Fruit fly (Drosophila melanogaster) whole organism, pupa: Measurements from ENCODE around the gene CG15739.
A peak's percentile ranks its signal among the peaks of the same experiment; 100 is the strongest.

ENCODE experiments used
- CG10348 ChIP-seq: fragments of 200-800 bp; sonication (Bioruptor generic); IDR thresholded peaks from 2 replicates; pipeline ENCODE4 v1.3.6; 2022; ENCODE audit warnings: missing biosample characterization, missing genetic modification characterization
- CG12605 ChIP-seq: fragments of 200-800 bp; sonication (Bioruptor generic); IDR thresholded peaks from 2 replicates; pipeline ENCODE4 v1.3.6; 2022; ENCODE audit warnings: missing biosample characterization, missing genetic modification characterization
- CG13204 ChIP-seq: fragments of 200-800 bp; sonication (Bioruptor generic); optimal IDR thresholded peaks from 2 replicates; lab custom pipeline; 2018; ENCODE audit warnings: missing biosample characterization, mild to moderate bottlenecking, missing genetic modification characterization, moderate library complexity
- CG14655 ChIP-seq: fragments of 200-800 bp; sonication (Bioruptor generic); optimal IDR thresholded peaks from 3 replicates; lab custom pipeline; 2017; ENCODE audit warnings: mild to moderate bottlenecking, missing biosample characterization, missing genetic modification reagents, missing genetic modification characterization
- CG15710 ChIP-seq: fragments of 200-800 bp; sonication (Bioruptor generic); optimal IDR thresholded peaks from 2 replicates; lab custom pipeline; 2018; ENCODE audit warnings: missing biosample characterization, mild to moderate bottlenecking, missing genetic modification characterization, moderate library complexity
- CG17806 ChIP-seq: fragments of 200-800 bp; sonication (Bioruptor generic); optimal IDR thresholded peaks from 2 replicates; lab custom pipeline; 2018; ENCODE audit warnings: missing biosample characterization, mild to moderate bottlenecking, missing genetic modification characterization, moderate library complexity
- CG32121 ChIP-seq: fragments of 200-800 bp; sonication (Bioruptor generic); IDR thresholded peaks from 2 replicates; pipeline ENCODE4 v1.3.6; 2022; ENCODE audit warnings: missing biosample characterization, missing genetic modification characterization
- CG34367 ChIP-seq: fragments of 200-800 bp; sonication (Bioruptor generic); optimal IDR thresholded peaks from 2 replicates; lab custom pipeline; 2018; ENCODE audit warnings: missing biosample characterization, mild to moderate bottlenecking, missing genetic modification characterization
- CG4496 ChIP-seq: fragments of 200-800 bp; sonication (Bioruptor generic); IDR thresholded peaks from 3 replicates; pipeline ENCODE4 v1.3.6; 2022; ENCODE audit warnings: missing biosample characterization, missing genetic modification characterization
- CG8159 ChIP-seq: fragments of 200-800 bp; sonication (Bioruptor generic); optimal IDR thresholded peaks from 3 replicates; lab custom pipeline; 2018; ENCODE audit warnings: missing biosample characterization, mild to moderate bottlenecking, missing genetic modification characterization, moderate library complexity
- CG8301 ChIP-seq: fragments of 200-800 bp; sonication (Bioruptor generic); optimal IDR thresholded peaks from 2 replicates; lab custom pipeline; 2018; ENCODE audit warnings: missing biosample characterization, mild to moderate bottlenecking, missing genetic modification characterization
- CG9948 ChIP-seq: fragments of 200-800 bp; sonication (Bioruptor generic); optimal IDR thresholded peaks from 2 replicates; lab custom pipeline; 2018; ENCODE audit warnings: missing biosample characterization, mild to moderate bottlenecking, missing genetic modification characterization, moderate library complexity
- D1 ChIP-seq: fragments of 200-800 bp; sonication (Bioruptor generic); optimal IDR thresholded peaks from 2 replicates; lab custom pipeline; 2018; ENCODE audit warnings: missing biosample characterization, mild to moderate bottlenecking, missing genetic modification characterization, moderate library complexity
- EcR ChIP-seq: fragments of 200-800 bp; sonication (Bioruptor generic); optimal IDR thresholded peaks from 3 replicates; lab custom pipeline; 2019; ENCODE audit warnings: missing biosample characterization, missing genetic modification characterization, mild to moderate bottlenecking, moderate library complexity, missing genetic modification reagents
- Ets98B ChIP-seq: fragments of 200-800 bp; sonication (Bioruptor generic); IDR thresholded peaks from 2 replicates; pipeline ENCODE4 v1.3.6; 2022; ENCODE audit warnings: missing biosample characterization, missing genetic modification characterization
- Pif1A ChIP-seq: fragments of 200-800 bp; sonication (Bioruptor generic); optimal IDR thresholded peaks from 3 replicates; lab custom pipeline; 2016; ENCODE audit warnings: missing biosample characterization, missing genetic modification characterization
- Pif1B ChIP-seq: fragments of 200-800 bp; sonication (Bioruptor generic); optimal IDR thresholded peaks from 3 replicates; lab custom pipeline; 2016; ENCODE audit warnings: missing biosample characterization, missing genetic modification characterization
- Snoo ChIP-seq: fragments of 200-800 bp; sonication (Bioruptor generic); optimal IDR thresholded peaks from 3 replicates; lab custom pipeline; 2017; ENCODE audit warnings: missing biosample characterization, mild to moderate bottlenecking, missing genetic modification characterization, inconsistent platforms
- fd96Ca ChIP-seq: fragments of 200-800 bp; sonication (Bioruptor generic); IDR thresholded peaks from 3 replicates; pipeline ENCODE4 v1.3.6; 2022; ENCODE audit warnings: missing biosample characterization, missing genetic modification characterization
- gl ChIP-seq: fragments of 200-800 bp; sonication (Bioruptor generic); optimal IDR thresholded peaks from 2 replicates; lab custom pipeline; 2018; ENCODE audit warnings: missing biosample characterization, mild to moderate bottlenecking, missing genetic modification characterization
- rn ChIP-seq: fragments of 200-800 bp; sonication (Bioruptor generic); IDR thresholded peaks from 2 replicates; pipeline ENCODE4 v1.3.6; 2022; ENCODE audit warnings: missing biosample characterization, missing genetic modification characterization

The CG15739 gene

DNA sequence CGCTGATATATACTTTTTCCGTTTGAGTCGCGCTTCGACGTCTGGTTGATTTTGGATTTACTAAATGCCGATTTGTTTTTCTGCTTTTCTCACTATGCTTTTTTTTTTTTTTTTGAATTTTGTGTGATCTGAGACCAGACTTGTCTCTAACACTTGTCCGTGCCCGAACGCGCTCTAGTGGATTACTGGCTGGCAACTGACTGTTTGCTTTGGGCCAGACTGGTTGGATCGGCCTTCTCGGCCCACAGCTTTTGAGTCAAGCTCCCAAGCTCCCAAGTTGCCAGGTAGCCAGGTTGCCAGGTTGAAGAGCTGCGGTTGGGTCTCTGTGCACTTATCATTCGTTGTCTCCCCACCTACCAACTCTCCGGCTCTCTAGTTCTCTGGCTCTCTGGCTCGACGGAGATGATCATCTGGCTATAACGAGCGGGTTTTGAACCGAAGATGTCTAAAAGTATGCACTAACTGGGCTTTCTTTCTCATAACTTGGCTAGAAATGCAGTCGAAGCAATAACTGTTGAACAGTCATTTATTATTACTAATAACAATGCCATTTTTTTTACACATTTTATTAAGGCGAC is 44.0 kb downstream of the CG15739 start, which contains the start of gene pot:
TSS of gene pot (minus strand) at position 205 of the 578 bp plus-strand sequence.
- TF ChIP-seq Snoo (tag; lab: Kevin White, UChicago) (no peak), D1 (tag; lab: Kevin White, UChicago) (no peak), CG34367 (no peak), EcR (GFP tag; lab: Kevin White, UChicago) (no peak), rn (no peak), CG13204 (no peak), Pif1A (GFP tag; lab: Kevin White, UChicago) (no peak), fd96Ca (GFP tag; lab: Robert Waterston, UW) (0 out of 3 replicates have a peak, but pooled peaks have one; percentile 21), CG8159 (tag; lab: Kevin White, UChicago) (no peak), CG32121 (GFP tag; lab: Robert Waterston, UW) (no peak), CG14655 (no peak), CG12605 (0 out of 2 replicates have a peak, but pooled peaks have one; percentile 16), Ets98B (GFP tag; lab: Robert Waterston, UW) (peak; percentile 43; the same call in 1 of the 2 replicates), CG10348 (no peak), CG4496 (GFP tag; lab: Robert Waterston, UW) (no peak), gl (tag; lab: Kevin White, UChicago) (no peak), CG17806 (tag; lab: Kevin White, UChicago) (no peak)

DNA sequence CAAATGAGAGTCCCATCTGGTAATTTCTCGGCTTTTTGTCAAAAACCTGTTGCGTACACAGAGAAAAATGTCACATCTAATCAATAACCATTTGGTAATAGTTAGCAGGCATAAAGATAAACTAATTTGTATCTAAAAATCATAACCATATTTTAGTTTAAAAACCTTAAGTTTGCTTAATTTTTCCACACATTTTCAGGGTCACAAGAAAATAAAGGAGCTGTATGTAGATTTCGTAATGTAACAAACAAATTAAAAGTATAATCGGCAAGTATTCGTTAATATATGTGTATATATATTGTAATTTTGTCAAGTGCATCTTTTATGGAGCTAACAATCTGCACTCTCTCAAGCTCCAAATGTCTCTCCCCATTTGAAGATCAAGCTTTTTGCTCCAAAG is 47.8 kb downstream of the CG15739 start:
- TF ChIP-seq gl (tag; lab: Kevin White, UChicago) (no peak), Pif1A (GFP tag; lab: Kevin White, UChicago) (peak; percentile 78), Snoo (tag; lab: Kevin White, UChicago) (peak; percentile 81), CG12605 (peak; percentile 83), CG10348 (peak; percentile 46; the same call in 1 of the 2 replicates), CG14655 (peak; percentile 94), CG8159 (tag; lab: Kevin White, UChicago) (peak; percentile 63), CG32121 (GFP tag; lab: Robert Waterston, UW) (peak; percentile 84), CG4496 (GFP tag; lab: Robert Waterston, UW) (peak; percentile 93), CG34367 (peak; percentile 58), CG15710 (tag; lab: Kevin White, UChicago) (peak; percentile 54), EcR (GFP tag; lab: Kevin White, UChicago) (no peak), CG13204 (no peak), CG8301 (peak; percentile 92), rn (peak; percentile 72), CG17806 (tag; lab: Kevin White, UChicago) (peak; percentile 66), fd96Ca (GFP tag; lab: Robert Waterston, UW) (no peak), D1 (tag; lab: Kevin White, UChicago) (peak; percentile 67), Pif1B (peak; percentile 74), Ets98B (GFP tag; lab: Robert Waterston, UW) (peak; percentile 87), CG9948 (tag; lab: Kevin White, UChicago) (peak; percentile 78)

DNA sequence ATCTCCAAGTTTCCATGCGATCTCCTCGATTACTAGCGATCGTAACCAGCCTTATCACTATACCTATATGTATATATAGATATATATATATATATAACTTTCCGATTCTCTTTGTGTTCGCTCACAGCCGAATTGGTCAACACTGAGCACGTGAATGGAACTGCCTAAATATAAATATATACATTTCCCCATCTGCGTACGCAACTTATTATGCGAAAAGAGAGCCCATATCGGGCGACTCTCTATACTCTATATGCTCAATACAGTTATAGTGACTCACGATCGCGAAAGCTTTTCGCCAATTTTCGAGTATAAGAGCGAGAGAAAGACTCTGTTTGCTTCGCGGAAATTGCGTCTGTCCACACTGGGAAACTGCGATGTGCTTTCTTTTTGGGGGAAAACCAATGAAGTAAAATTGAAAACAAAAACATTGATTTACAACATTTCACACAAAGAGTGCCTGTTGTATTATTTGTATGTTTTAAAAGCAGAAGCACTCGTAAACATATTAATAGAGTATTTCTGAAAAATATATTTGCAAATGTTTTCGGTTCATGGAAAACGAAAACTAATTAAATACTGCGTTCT is 49.6 kb downstream of the CG15739 start:
- TF ChIP-seq CG12605 (no peak), CG17806 (tag; lab: Kevin White, UChicago) (no peak), Pif1B (peak; percentile 27), Snoo (tag; lab: Kevin White, UChicago) (no peak), CG13204 (no peak), Ets98B (GFP tag; lab: Robert Waterston, UW) (peak; percentile 9; the same call in 1 of the 2 replicates), CG8301 (no peak), CG10348 (no peak), CG14655 (no peak), CG9948 (tag; lab: Kevin White, UChicago) (no peak), Pif1A (GFP tag; lab: Kevin White, UChicago) (no peak), CG34367 (no peak), fd96Ca (GFP tag; lab: Robert Waterston, UW) (no peak), EcR (GFP tag; lab: Kevin White, UChicago) (no peak), CG8159 (tag; lab: Kevin White, UChicago) (no peak), CG32121 (GFP tag; lab: Robert Waterston, UW) (no peak), rn (no peak), CG4496 (GFP tag; lab: Robert Waterston, UW) (0 out of 3 replicates have a peak, but pooled peaks have one; percentile 23), gl (tag; lab: Kevin White, UChicago) (no peak), CG15710 (tag; lab: Kevin White, UChicago) (no peak), D1 (tag; lab: Kevin White, UChicago) (no peak)
- TF ChIP-seq, all 21 proteins: peak for 3

DNA sequence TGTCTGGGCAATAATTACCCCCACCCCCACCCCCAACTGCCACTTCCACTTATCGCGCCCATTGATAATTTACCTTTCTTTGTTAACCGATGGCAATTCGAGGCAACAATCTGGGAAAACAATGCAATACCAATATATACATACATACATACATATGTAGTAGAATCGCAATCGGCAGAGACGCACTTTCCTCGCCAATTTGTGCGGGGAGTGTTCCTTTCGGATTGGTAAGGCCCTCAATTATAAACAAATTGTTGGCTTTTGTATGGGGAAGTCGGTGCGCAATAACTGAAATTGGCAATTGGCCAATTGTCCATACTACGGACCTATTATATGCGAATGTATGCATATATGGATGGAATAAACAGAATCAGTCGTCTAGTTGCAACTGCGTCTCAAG is 50.6 kb downstream of the CG15739 start:
- TF ChIP-seq CG12605 (no peak), rn (no peak), EcR (GFP tag; lab: Kevin White, UChicago) (no peak), CG13204 (no peak), Pif1A (GFP tag; lab: Kevin White, UChicago) (no peak), CG9948 (tag; lab: Kevin White, UChicago) (no peak), CG15710 (tag; lab: Kevin White, UChicago) (no peak), D1 (tag; lab: Kevin White, UChicago) (no peak), Ets98B (GFP tag; lab: Robert Waterston, UW) (no peak)

dm6 chrX:11924562-11924961 is 51.4 kb downstream of the CG15739 start, which contains the start of gene Sclp:
Gene Sclp, minus strand, starts transcription at chrX:11924662.
- no peak for TF ChIP-seq Pif1A (GFP tag; lab: Kevin White, UChicago)
- no peak for TF ChIP-seq CG34367
- TF ChIP-seq CG10348: no peak
- no peak for TF ChIP-seq CG9948 (tag; lab: Kevin White, UChicago)
- TF ChIP-seq rn: no peak
- TF ChIP-seq CG8301: peak; percentile 2
- no peak for TF ChIP-seq CG17806 (tag; lab: Kevin White, UChicago)
- TF ChIP-seq Snoo (tag; lab: Kevin White, UChicago): no peak
- TF ChIP-seq CG12605: no peak
- peak; percentile 25 for TF ChIP-seq CG14655
- no peak for TF ChIP-seq Pif1B
- no peak for TF ChIP-seq CG4496 (GFP tag; lab: Robert Waterston, UW)
- TF ChIP-seq EcR (GFP tag; lab: Kevin White, UChicago): no peak
- TF ChIP-seq gl (tag; lab: Kevin White, UChicago): no peak
